Worm (Caenorhabditis elegans): ENCODE results near the gene mnr-1.

Gene mnr-1

DNA sequence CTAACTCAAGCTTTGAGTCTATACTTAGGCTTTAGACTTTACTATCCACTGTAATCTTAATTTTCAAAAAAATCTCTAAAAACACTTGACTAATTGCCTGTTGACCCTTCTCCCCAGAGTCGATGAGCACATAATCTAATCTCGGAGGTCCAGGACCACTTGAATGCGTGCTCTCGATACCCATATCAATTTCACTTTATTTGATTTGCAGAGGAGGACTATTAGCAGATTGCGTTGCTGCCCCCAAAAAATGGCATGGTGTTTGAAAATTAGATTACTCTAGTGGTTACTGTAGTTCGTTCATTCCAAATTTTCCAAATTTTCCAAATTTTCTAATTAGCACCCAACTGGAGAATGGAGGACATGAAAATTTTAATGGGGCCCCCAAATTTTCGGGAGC lies 9.0 kb upstream of the mnr-1 start:
- no peak for TF ChIP-seq mep-1 (tag; optimal IDR thresholded peaks at IDR 0.05)
- TF ChIP-seq ces-1 (GFP tag; optimal IDR thresholded peaks at IDR 0.05) = peak; percentile 90

DNA sequence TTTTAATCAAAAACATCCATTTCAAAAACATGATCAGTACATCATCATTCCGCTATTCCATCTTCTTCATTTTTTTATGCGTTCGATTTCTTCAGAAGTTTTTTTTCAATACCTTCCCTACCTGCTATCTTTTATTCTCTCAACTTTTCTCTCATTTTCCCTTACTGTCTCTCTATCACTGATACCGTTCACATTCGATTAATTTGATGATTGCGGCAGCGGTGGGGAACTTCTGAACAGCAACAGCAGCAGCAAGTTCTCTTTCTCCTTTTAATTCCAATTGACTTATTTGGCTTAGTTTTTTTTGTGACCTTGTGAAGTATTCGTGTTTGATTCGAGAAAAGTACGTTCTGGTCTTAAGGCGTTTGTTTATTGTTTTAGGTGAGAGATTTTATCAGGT lies 5.6 kb upstream of the mnr-1 start:
- TF ChIP-seq ceh-83 (GFP tag; optimal IDR thresholded peaks at IDR 0.05) (no peak), unc-39 (tag; optimal IDR thresholded peaks at IDR 0.05) (no peak), nhr-28 (tag; optimal IDR thresholded peaks at IDR 0.05) (no peak), sem-2 (GFP tag; optimal IDR thresholded peaks at IDR 0.05) (no peak), drap-1 (GFP tag; optimal IDR thresholded peaks at IDR 0.05) (no peak), bed-3 (GFP tag; optimal IDR thresholded peaks at IDR 0.05) (no peak), mls-2 (tag; optimal IDR thresholded peaks at IDR 0.05) (no peak), blmp-1 (tag; optimal IDR thresholded peaks at IDR 0.05) (no peak), nhr-76 (tag; optimal IDR thresholded peaks at IDR 0.05) (no peak), cnd-1 (tag; optimal IDR thresholded peaks at IDR 0.05) (no peak), sptf-1 (tag; optimal IDR thresholded peaks at IDR 0.05) (no peak), hlh-1 (tag; optimal IDR thresholded peaks at IDR 0.05) (no peak), ceh-39 (tag; optimal IDR thresholded peaks at IDR 0.05) (no peak), unc-120 (tag; optimal IDR thresholded peaks at IDR 0.05; ENCODE audit: poor library complexity, severe bottlenecking) (no peak), ces-1 (GFP tag; optimal IDR thresholded peaks at IDR 0.05) (no peak)

DNA sequence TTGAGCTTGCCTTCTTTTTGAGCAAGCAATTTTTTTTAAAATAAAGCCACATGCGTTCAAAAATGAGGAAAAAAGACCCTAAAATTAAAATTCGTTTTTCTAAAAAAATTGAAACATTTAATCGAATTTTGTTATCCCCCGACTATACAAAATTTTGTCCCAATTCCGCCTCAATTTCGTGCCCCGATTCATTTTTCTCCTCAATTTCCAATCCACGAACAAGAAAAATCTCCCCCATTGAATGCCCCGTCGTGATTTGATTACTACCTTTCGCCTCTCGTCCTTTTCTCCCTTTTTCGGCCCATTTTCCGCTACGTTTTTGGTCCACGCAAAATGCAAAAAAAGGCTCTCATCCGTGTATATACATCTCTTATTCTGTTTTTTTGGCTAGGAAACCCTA lies 2.5 kb upstream of the mnr-1 start:
- TF ChIP-seq nhr-237 (tag; optimal IDR thresholded peaks at IDR 0.05) (no peak), ces-1 (GFP tag; optimal IDR thresholded peaks at IDR 0.05) (peak; percentile 54), nhr-28 (tag; optimal IDR thresholded peaks at IDR 0.05) (no peak)

DNA sequence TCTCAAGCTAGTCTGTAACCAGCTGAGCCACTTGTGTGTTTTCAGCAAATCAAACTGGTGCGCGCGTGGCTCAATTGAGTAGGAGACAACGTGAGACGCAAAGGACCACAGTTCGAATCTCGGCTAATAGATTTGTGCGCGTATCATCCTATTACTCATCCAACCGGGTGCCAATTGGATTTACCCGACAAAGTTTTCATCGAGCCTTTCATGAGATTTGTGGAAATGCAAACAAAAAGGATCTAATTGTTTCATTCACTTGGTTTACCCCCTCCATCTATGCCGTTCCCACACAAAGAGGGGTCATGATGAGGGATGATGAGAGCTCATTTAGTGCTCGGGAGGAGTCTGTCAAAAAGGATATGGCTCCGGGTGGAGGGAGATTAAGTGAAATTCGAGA lies 724 bp downstream of the mnr-1 start:
- TF ChIP-seq ces-1 (GFP tag; optimal IDR thresholded peaks at IDR 0.05) (peak; percentile 92), tbx-8 (GFP tag; optimal IDR thresholded peaks at IDR 0.05) (no peak)

DNA sequence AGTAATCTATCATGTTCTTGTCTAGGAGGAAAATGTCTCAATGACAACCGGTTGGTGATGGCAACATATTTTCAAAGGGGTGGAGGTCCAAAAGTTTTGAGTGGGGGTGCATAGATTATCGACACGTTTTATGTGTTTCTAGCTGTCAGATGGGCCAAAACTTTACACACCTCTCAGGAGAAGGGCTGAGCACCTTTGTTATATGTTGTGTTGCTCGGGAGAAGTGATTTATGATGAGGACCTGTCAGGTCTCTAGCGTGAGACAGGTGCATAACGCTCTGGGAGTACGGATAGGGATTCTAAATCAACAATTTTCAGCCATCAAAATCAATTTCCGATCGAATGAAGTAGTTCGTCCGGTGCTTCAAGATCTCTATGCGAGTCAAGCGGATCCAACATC lies 2.2 kb downstream of the mnr-1 start:
- TF ChIP-seq sptf-1 (tag; optimal IDR thresholded peaks at IDR 0.05) = no peak
- TF ChIP-seq unc-120 (tag; optimal IDR thresholded peaks at IDR 0.05; ENCODE audit: poor library complexity, severe bottlenecking) = no peak
- TF ChIP-seq flh-1 (GFP tag; optimal IDR thresholded peaks at IDR 0.05) = no peak
- TF ChIP-seq ces-1 (GFP tag; optimal IDR thresholded peaks at IDR 0.05) = no peak
- TF ChIP-seq unc-62 (GFP tag; optimal IDR thresholded peaks at IDR 0.05) = peak; percentile 86
- no peak for TF ChIP-seq ceh-39 (tag; optimal IDR thresholded peaks at IDR 0.05)
- TF ChIP-seq hlh-1 (tag; optimal IDR thresholded peaks at IDR 0.05) = peak; percentile 65
- TF ChIP-seq lsy-2 (tag; optimal IDR thresholded peaks at IDR 0.05) = no peak
- TF ChIP-seq ceh-43 (GFP tag; optimal IDR thresholded peaks at IDR 0.05) = no peak
- no peak for TF ChIP-seq nhr-76 (tag; optimal IDR thresholded peaks at IDR 0.05)
- TF ChIP-seq ceh-83 (GFP tag; optimal IDR thresholded peaks at IDR 0.05) = no peak
- peak; percentile 1 for TF ChIP-seq cnd-1 (tag; optimal IDR thresholded peaks at IDR 0.05)
- TF ChIP-seq elt-3 (tag; optimal IDR thresholded peaks at IDR 0.05) = no peak
- TF ChIP-seq unc-39 (tag; optimal IDR thresholded peaks at IDR 0.05) = no peak
- TF ChIP-seq lin-32 (GFP tag; optimal IDR thresholded peaks at IDR 0.05) = no peak
- no peak for TF ChIP-seq ham-2 (GFP tag; optimal IDR thresholded peaks at IDR 0.05)
- peak; percentile 69 for TF ChIP-seq mab-5 (tag; optimal IDR thresholded peaks at IDR 0.05)
- no peak for TF ChIP-seq mep-1 (tag; optimal IDR thresholded peaks at IDR 0.05)
- no peak for TF ChIP-seq zip-8 (tag; optimal IDR thresholded peaks at IDR 0.05)
- TF ChIP-seq nhr-237 (tag; optimal IDR thresholded peaks at IDR 0.05) = no peak
- TF ChIP-seq tbx-8 (GFP tag; optimal IDR thresholded peaks at IDR 0.05) = no peak
- no peak for TF ChIP-seq pha-4 (tag; optimal IDR thresholded peaks at IDR 0.05)

DNA sequence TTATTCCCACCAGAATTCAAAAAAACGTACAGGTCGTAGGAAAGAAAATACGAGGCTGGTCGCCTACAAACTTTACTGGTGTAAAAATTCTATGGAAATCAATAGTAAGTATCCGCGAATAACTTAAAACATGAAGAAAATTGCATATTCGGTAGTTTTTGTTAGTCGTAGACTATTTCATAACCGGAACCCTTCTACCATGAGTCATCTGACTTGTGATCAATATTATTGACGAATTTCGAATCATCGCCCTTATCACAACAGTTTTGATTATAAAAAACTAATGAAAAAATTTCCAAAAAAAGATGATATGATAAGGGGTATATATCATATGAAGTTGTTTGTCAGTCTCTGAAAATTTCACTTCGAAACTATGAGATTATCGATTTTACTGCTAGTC lies 5.6 kb downstream of the mnr-1 start, which contains the start of gene W01F3.2:
TSS of gene W01F3.2 (plus strand) at position 301 of the 400 bp plus-strand sequence.
- no peak for TF ChIP-seq lsy-2 (tag; optimal IDR thresholded peaks at IDR 0.05)
- no peak for TF ChIP-seq hlh-1 (tag; optimal IDR thresholded peaks at IDR 0.05)
- no peak for TF ChIP-seq snpc-4 (tag; optimal IDR thresholded peaks at IDR 0.05)
- TF ChIP-seq nhr-28 (tag; optimal IDR thresholded peaks at IDR 0.05) = no peak
- no peak for TF ChIP-seq ceh-39 (tag; optimal IDR thresholded peaks at IDR 0.05)
- no peak for TF ChIP-seq ces-1 (GFP tag; optimal IDR thresholded peaks at IDR 0.05)
- TF ChIP-seq drap-1 (GFP tag; optimal IDR thresholded peaks at IDR 0.05) = no peak
- TF ChIP-seq flh-1 (GFP tag; optimal IDR thresholded peaks at IDR 0.05) = no peak
- TF ChIP-seq bed-3 (GFP tag; optimal IDR thresholded peaks at IDR 0.05) = no peak
- TF ChIP-seq ceh-83 (GFP tag; optimal IDR thresholded peaks at IDR 0.05) = no peak
